Fruit fly (Drosophila melanogaster) whole organism, embryonic: ENCODE data around the gene yellow-g2.

Source experiments
- Asciz ChIP-seq: fragments of 200-800 bp; sonication (Bioruptor generic); optimal IDR thresholded peaks from 2 replicates; lab custom pipeline; 2017; ENCODE audit warnings: missing biosample characterization, mild to moderate bottlenecking, missing genetic modification characterization, missing genetic modification reagents
- CG11696 ChIP-seq: fragments of 200-800 bp; sonication (Bioruptor generic); IDR thresholded peaks from 2 replicates; pipeline ENCODE4 v1.3.6; 2022; ENCODE audit warnings: missing biosample characterization, missing genetic modification characterization
- CG12391 ChIP-seq: fragments of 200-800 bp; sonication (Bioruptor generic); optimal IDR thresholded peaks from 3 replicates; lab custom pipeline; 2018; ENCODE audit warnings: missing biosample characterization, mild to moderate bottlenecking, missing genetic modification characterization, moderate library complexity
- CG13775 ChIP-seq: fragments of 200-800 bp; sonication (Bioruptor generic); optimal IDR thresholded peaks from 3 replicates; lab custom pipeline; 2017; ENCODE audit warnings: missing biosample characterization, mild to moderate bottlenecking, missing genetic modification characterization
- CG15073 ChIP-seq: fragments of 200-800 bp; sonication (Bioruptor generic); optimal IDR thresholded peaks from 2 replicates; lab custom pipeline; 2016; ENCODE audit warnings: missing biosample characterization, missing genetic modification characterization
- CG16813 ChIP-seq: fragments of 200-800 bp; sonication (Bioruptor generic); IDR thresholded peaks from 3 replicates; pipeline ENCODE4 v1.3.6; 2022; ENCODE audit warnings: missing biosample characterization, missing genetic modification characterization; ENCODE audit not compliant: partially characterized antibody
- CG17186 ChIP-seq: fragments of 200-800 bp; sonication (Bioruptor generic); optimal IDR thresholded peaks from 3 replicates; lab custom pipeline; 2017; ENCODE audit warnings: missing biosample characterization, missing genetic modification reagents, missing genetic modification characterization
- CG17802 ChIP-seq: fragments of 200-800 bp; sonication (Bioruptor generic); optimal IDR thresholded peaks from 2 replicates; lab custom pipeline; 2018; ENCODE audit warnings: missing biosample characterization, mild to moderate bottlenecking, missing genetic modification characterization, moderate library complexity
- CG1832 ChIP-seq: fragments of 200-800 bp; sonication (Bioruptor generic); optimal IDR thresholded peaks from 2 replicates; lab custom pipeline; 2017; ENCODE audit warnings: missing biosample characterization, mild to moderate bottlenecking, missing genetic modification characterization, inconsistent platforms
- CG31388 ChIP-seq: fragments of 200-800 bp; sonication (Bioruptor generic); optimal IDR thresholded peaks from 2 replicates; lab custom pipeline; 2016; ENCODE audit warnings: missing biosample characterization, missing genetic modification characterization
- CG3847 ChIP-seq: fragments of 200-800 bp; sonication (Bioruptor generic); IDR thresholded peaks from 2 replicates; pipeline ENCODE4 v1.3.6; 2022; ENCODE audit warnings: missing biosample characterization, missing genetic modification characterization
- CG42726 ChIP-seq: fragments of 200-800 bp; sonication (Bioruptor generic); IDR thresholded peaks from 2 replicates; pipeline ENCODE4 v1.3.6; 2022; ENCODE audit warnings: missing biosample characterization, missing genetic modification characterization; ENCODE audit not compliant: partially characterized antibody
- CG6175 ChIP-seq: fragments of 200-800 bp; sonication (Bioruptor generic); IDR thresholded peaks from 3 replicates; pipeline ENCODE4 v1.3.6; 2022; ENCODE audit warnings: missing biosample characterization, missing genetic modification characterization
- CG7556 ChIP-seq: fragments of 200-800 bp; sonication (Bioruptor generic); optimal IDR thresholded peaks from 2 replicates; lab custom pipeline; 2017; ENCODE audit warnings: missing biosample characterization, mild to moderate bottlenecking, missing genetic modification characterization
- CG7963 ChIP-seq: fragments of 200-800 bp; sonication (Bioruptor generic); IDR thresholded peaks from 3 replicates; pipeline ENCODE4 v1.3.6; 2022; ENCODE audit warnings: missing biosample characterization, missing genetic modification characterization; ENCODE audit not compliant: partially characterized antibody
- CG8290 ChIP-seq, 3 experiments: fragments of 200-800 bp; sonication (Bioruptor generic); optimal IDR thresholded peaks; 2 replicates each; lab custom pipeline; 2016 to 2019; ENCODE audit warnings: missing biosample characterization in 3 of 3, missing genetic modification characterization in 3 of 3, mild to moderate bottlenecking in 2 of 3, moderate library complexity in 1 of 3
- CTCF ChIP-seq: fragments of 200-800 bp; sonication (Bioruptor generic); optimal IDR thresholded peaks from 2 replicates; lab custom pipeline; 2017; ENCODE audit warnings: missing biosample characterization, mild to moderate bottlenecking, missing genetic modification characterization, moderate library complexity
- D19A ChIP-seq: fragments of 200-800 bp; optimal IDR thresholded peaks from 3 replicates; lab custom pipeline; 2019; ENCODE audit warnings: missing biosample characterization, mild to moderate bottlenecking, missing genetic modification characterization, moderate library complexity
- Eip74EF ChIP-seq, 2 experiments: fragments of 200-800 bp in 1 of 2; fragments of >200 bp in 1 of 2; sonication (Bioruptor generic) in 1 of 2; optimal IDR thresholded peaks; 2 replicates each; lab custom pipeline; 2017 to 2019; ENCODE audit warnings: missing biosample characterization in 2 of 2, missing genetic modification characterization in 2 of 2, mild to moderate bottlenecking in 1 of 2, moderate library complexity in 1 of 2
- Ets65A ChIP-seq: fragments of 200-800 bp; sonication (Bioruptor generic); peaks from one replicate; lab custom pipeline; 2016; ENCODE audit warnings: missing biosample characterization, missing genetic modification characterization
- Fer1 ChIP-seq: fragments of 200-800 bp; sonication (Bioruptor generic); optimal IDR thresholded peaks from 2 replicates; lab custom pipeline; 2017; ENCODE audit warnings: missing biosample characterization, mild to moderate bottlenecking, missing genetic modification characterization
- HLH54F ChIP-seq: fragments of 200-800 bp; sonication (Bioruptor generic); optimal IDR thresholded peaks from 3 replicates; lab custom pipeline; 2016; ENCODE audit warnings: missing biosample characterization, missing genetic modification characterization
- Hsf ChIP-seq: fragments of 200-800 bp; sonication (Bioruptor generic); optimal IDR thresholded peaks from 3 replicates; lab custom pipeline; 2016; ENCODE audit warnings: missing biosample characterization, missing genetic modification characterization
- Oaz ChIP-seq: fragments of 200-800 bp; sonication (Bioruptor generic); IDR thresholded peaks from 2 replicates; pipeline ENCODE4 v1.3.6; 2022; ENCODE audit warnings: missing biosample characterization, missing genetic modification characterization
- Opbp ChIP-seq: fragments of 200-800 bp; sonication (Bioruptor generic); IDR thresholded peaks from 3 replicates; pipeline ENCODE4 v1.3.6; 2022; ENCODE audit warnings: missing biosample characterization, missing genetic modification characterization; ENCODE audit not compliant: partially characterized antibody
- Sin3A ChIP-seq: fragments of >200 bp; optimal IDR thresholded peaks from 2 replicates; lab custom pipeline; 2018
- Six4 ChIP-seq: fragments of 200-800 bp; sonication (Bioruptor generic); optimal IDR thresholded peaks from 2 replicates; lab custom pipeline; 2016; ENCODE audit warnings: missing biosample characterization, missing genetic modification characterization
- Sry-δ ChIP-seq: fragments of 200-800 bp; sonication (Bioruptor generic); optimal IDR thresholded peaks from 2 replicates; lab custom pipeline; 2016; ENCODE audit warnings: missing biosample characterization, missing genetic modification characterization
- Stat92E ChIP-seq, 3 experiments: fragments of >200 bp in 2 of 3; fragments of 200-800 bp in 1 of 3; sonication (Bioruptor generic) in 1 of 3; optimal IDR thresholded peaks; 2 replicates each; lab custom pipeline; 2017 to 2019; ENCODE audit warnings: missing biosample characterization in 3 of 3, missing genetic modification characterization in 3 of 3, mild to moderate bottlenecking in 1 of 3, moderate library complexity in 1 of 3
- bab2 ChIP-seq: fragments of 200-800 bp; sonication (Bioruptor generic); optimal IDR thresholded peaks from 2 replicates; lab custom pipeline; 2016; ENCODE audit warnings: missing biosample characterization, missing genetic modification characterization
- cwo ChIP-seq: fragments of 200-800 bp; sonication (Bioruptor generic); optimal IDR thresholded peaks from 3 replicates; lab custom pipeline; 2017; ENCODE audit warnings: missing biosample characterization, missing genetic modification characterization, mild to moderate bottlenecking, moderate library complexity, missing genetic modification reagents
- fd3F ChIP-seq: fragments of 200-800 bp; sonication (Bioruptor generic); optimal IDR thresholded peaks from 2 replicates; lab custom pipeline; 2018; ENCODE audit warnings: missing biosample characterization, mild to moderate bottlenecking, missing genetic modification characterization, moderate library complexity
- ftz-f1 ChIP-seq: fragments of 200-800 bp; sonication (Bioruptor generic); optimal IDR thresholded peaks from 2 replicates; lab custom pipeline; 2016; ENCODE audit warnings: missing biosample characterization, missing genetic modification characterization
- gcm ChIP-seq: fragments of 200-800 bp; sonication (Bioruptor generic); optimal IDR thresholded peaks from 2 replicates; lab custom pipeline; 2019; ENCODE audit warnings: missing biosample characterization, mild to moderate bottlenecking, missing genetic modification characterization, moderate library complexity
- hth ChIP-seq: fragments of >200 bp; optimal IDR thresholded peaks from 2 replicates; lab custom pipeline; 2017; ENCODE audit warnings: inconsistent platforms
- jigr1 ChIP-seq: fragments of 200-800 bp; sonication (Bioruptor generic); IDR thresholded peaks from 3 replicates; pipeline ENCODE4 v1.3.6; 2022; ENCODE audit warnings: missing biosample characterization, missing genetic modification characterization
- kah ChIP-seq: fragments of 200-800 bp; sonication (Bioruptor generic); optimal IDR thresholded peaks from 2 replicates; lab custom pipeline; 2018; ENCODE audit warnings: missing biosample characterization, mild to moderate bottlenecking, missing genetic modification characterization
- kni ChIP-seq: fragments of 200-800 bp; sonication (Bioruptor generic); optimal IDR thresholded peaks from 3 replicates; lab custom pipeline; 2017; ENCODE audit warnings: mild to moderate bottlenecking, missing biosample characterization, missing genetic modification reagents, missing genetic modification characterization
- nau ChIP-seq: fragments of 200-800 bp; sonication (Bioruptor generic); optimal IDR thresholded peaks from 3 replicates; lab custom pipeline; 2017; ENCODE audit warnings: missing biosample characterization, mild to moderate bottlenecking, missing genetic modification characterization, missing genetic modification reagents
- pan ChIP-seq, 4 experiments: fragments of >200 bp in 3 of 4; fragments of 200-800 bp in 1 of 4; sonication (Bioruptor generic) in 1 of 4; optimal IDR thresholded peaks in 3 of 4; IDR thresholded peaks in 1 of 4; 2 replicates each; pipeline versions ENCODE4 v1.3.6 to Lab custom; 2017 to 2022; ENCODE audit warnings: missing biosample characterization in 2 of 4, missing genetic modification characterization in 2 of 4, mixed read lengths in 1 of 4
- run ChIP-seq: fragments of 200-800 bp; sonication (Bioruptor generic); optimal IDR thresholded peaks from 3 replicates; lab custom pipeline; 2018; ENCODE audit warnings: missing biosample characterization, mild to moderate bottlenecking, missing genetic modification characterization
- sc ChIP-seq, 3 experiments: fragments of >200 bp in 2 of 3; fragments of 200-800 bp in 1 of 3; sonication (Bioruptor generic) in 1 of 3; optimal IDR thresholded peaks; 2 replicates in 2 of 3; 3 replicates in 1 of 3; lab custom pipeline; 2017; ENCODE audit warnings: mild to moderate bottlenecking in 1 of 3, missing biosample characterization in 1 of 3, missing genetic modification characterization in 1 of 3, missing genetic modification reagents in 1 of 3
- sisA ChIP-seq: fragments of 200-800 bp; sonication (Bioruptor generic); IDR thresholded peaks from 2 replicates; pipeline ENCODE4 v1.3.6; 2022; ENCODE audit warnings: missing biosample characterization, missing genetic modification characterization
- tin ChIP-seq: fragments of 200-800 bp; sonication (Bioruptor generic); optimal IDR thresholded peaks from 3 replicates; lab custom pipeline; 2016; ENCODE audit warnings: missing biosample characterization, missing genetic modification characterization
- twi ChIP-seq: fragments of 200-800 bp; optimal IDR thresholded peaks from 2 replicates; lab custom pipeline; 2019; ENCODE audit warnings: missing biosample characterization, mild to moderate bottlenecking, missing genetic modification characterization, moderate library complexity
- vfl ChIP-seq: fragments of 200-800 bp; sonication (Bioruptor generic); optimal IDR thresholded peaks from 2 replicates; lab custom pipeline; 2016; ENCODE audit warnings: missing biosample characterization, missing genetic modification characterization
- yki ChIP-seq: fragments of >200 bp; optimal IDR thresholded peaks from 3 replicates; lab custom pipeline; 2018

Gene yellow-g2

dm6 chr3L:2256422-2257172 is 19.8 kb upstream of the yellow-g2 start (continued):
- no peak for TF ChIP-seq CG31388
- no peak for TF ChIP-seq CG42726 (GFP tag; lab: Robert Waterston, UW)
- TF ChIP-seq Stat92E (GFP tag; optimal IDR thresholded peaks at IDR 0.05; lab: Kevin White, UChicago) = no peak
- peak; percentile 82 for TF ChIP-seq kah (GFP tag; lab: Kevin White, UChicago)
- no peak for TF ChIP-seq cwo (GFP tag; lab: Kevin White, UChicago)
- TF ChIP-seq Six4 (GFP tag; lab: Kevin White, UChicago) = no peak
- TF ChIP-seq CTCF (GFP tag; lab: Kevin White, UChicago) = no peak
- no peak for TF ChIP-seq Eip74EF (GFP tag; optimal IDR thresholded peaks at IDR 0.05; lab: Kevin White, UChicago)
- TF ChIP-seq CG7963 (GFP tag; lab: Robert Waterston, UW) = 0 out of 3 replicates have a peak, but pooled peaks have one; percentile 38
- no peak for TF ChIP-seq gcm (GFP tag; lab: Kevin White, UChicago)
- peak; percentile 4 for TF ChIP-seq Ets65A
- no peak for TF ChIP-seq CG11696 (GFP tag; lab: Robert Waterston, UW)
- no peak for TF ChIP-seq tin

dm6 chr3L:2257412-2257862 is 18.9 kb upstream of the yellow-g2 start, which contains the start of the genes CG1275 and Elp5:
CG1275 (minus strand) TSS chr3L:2257423.
Elp5 (plus strand) TSS chr3L:2257456.
- TF ChIP-seq CG15073 (GFP tag; lab: Kevin White, UChicago) = peak; percentile 84
- peak; percentile 99 for TF ChIP-seq Hsf (GFP tag; lab: Kevin White, UChicago)
- TF ChIP-seq hth = no peak
- no peak for TF ChIP-seq Opbp (GFP tag; lab: Robert Waterston, UW)
- peak; percentile 100 for TF ChIP-seq CG3847
- peak; percentile 98 for TF ChIP-seq fd3F
- TF ChIP-seq Asciz (GFP tag; lab: Kevin White, UChicago) = peak; percentile 98
- peak; percentile 86 for TF ChIP-seq ftz-f1 (GFP tag; lab: Kevin White, UChicago)
- TF ChIP-seq CG13775 (GFP tag; lab: Kevin White, UChicago) = peak; percentile 97
- peak; percentile 39 for TF ChIP-seq Sin3A (lab: Kevin White, UChicago)
- TF ChIP-seq bab2 (GFP tag; lab: Kevin White, UChicago) = peak; percentile 98
- peak; percentile 82 for TF ChIP-seq CG17186 (GFP tag; lab: Kevin White, UChicago)
- TF ChIP-seq CG8290 (GFP tag; optimal IDR thresholded peaks at IDR 0.05; lab: Kevin White, UChicago) = peak; percentile 87
- TF ChIP-seq CG8290 (tag; optimal IDR thresholded peaks at IDR 0.05; lab: Kevin White, UChicago) = peak; percentile 82 to 98
- TF ChIP-seq CG7556 (GFP tag; lab: Kevin White, UChicago) = peak; percentile 96
- no peak for TF ChIP-seq pan (optimal IDR thresholded peaks at IDR 0.05; lab: Kevin White, UChicago)
- TF ChIP-seq pan (GFP tag; optimal IDR thresholded peaks at IDR 0.05 in 1 of 2, IDR thresholded peaks at IDR 0.05 in 1 of 2) = peak in 1 of 2 experiments; percentile 100
- TF ChIP-seq jigr1 (GFP tag; lab: Robert Waterston, UW) = peak; percentile 98
- peak; percentile 65 for TF ChIP-seq Sry-δ (GFP tag; lab: Kevin White, UChicago)
- TF ChIP-seq run (tag; lab: Kevin White, UChicago) = peak; percentile 95
- peak; percentile 99 for TF ChIP-seq sisA (GFP tag; lab: Robert Waterston, UW)
- TF ChIP-seq Oaz (GFP tag; lab: Robert Waterston, UW) = peak; percentile 98
- TF ChIP-seq twi (tag; lab: Kevin White, UChicago) = peak; percentile 95
- TF ChIP-seq CG16813 (GFP tag; lab: Robert Waterston, UW) = no peak
- TF ChIP-seq yki (lab: Kevin White, UChicago) = no peak
- TF ChIP-seq CG17802 (tag; lab: Kevin White, UChicago) = peak; percentile 91
- no peak for TF ChIP-seq CG1832
- peak; percentile 99 for TF ChIP-seq CG6175
- TF ChIP-seq kni (GFP tag; lab: Kevin White, UChicago) = peak; percentile 65
- TF ChIP-seq CG12391 (tag; lab: Kevin White, UChicago) = peak; percentile 98
- peak; percentile 94 for TF ChIP-seq Fer1 (GFP tag; lab: Kevin White, UChicago)
- no peak for TF ChIP-seq sc (optimal IDR thresholded peaks at IDR 0.05; lab: Kevin White, UChicago)
- peak; percentile 95 for TF ChIP-seq sc (GFP tag; optimal IDR thresholded peaks at IDR 0.05; lab: Kevin White, UChicago)
- TF ChIP-seq nau (GFP tag; lab: Kevin White, UChicago) = no peak
- TF ChIP-seq HLH54F (GFP tag; lab: Kevin White, UChicago) = peak; percentile 97
- peak; percentile 90 for TF ChIP-seq D19A (tag; lab: Kevin White, UChicago)
- peak; percentile 98 for TF ChIP-seq vfl (GFP tag; lab: Kevin White, UChicago)
